Fruit fly (Drosophila melanogaster) whole organism: ENCODE measurements around the gene CG9356.

ENCODE experiments used
- CG8478 ChIP-seq: fragments of >200 bp; optimal IDR thresholded peaks from 2 replicates; lab custom pipeline; 2018; ENCODE audit warnings: inconsistent platforms
- Dll ChIP-seq: fragments of >200 bp; optimal IDR thresholded peaks from 2 replicates; lab custom pipeline; 2017
- EcR ChIP-seq, 2 experiments: fragments of >200 bp; optimal IDR thresholded peaks; 2 replicates each; lab custom pipeline; 2017; ENCODE audit warnings: missing biosample characterization in 2 of 2, missing genetic modification characterization in 2 of 2, missing genetic modification reagents in 2 of 2
- pan ChIP-seq: fragments of >200 bp; optimal IDR thresholded peaks from 2 replicates; lab custom pipeline; 2017
- psq ChIP-seq: fragments of >200 bp; optimal IDR thresholded peaks from 2 replicates; lab custom pipeline; 2017
- usp ChIP-seq: fragments of >200 bp; optimal IDR thresholded peaks from 2 replicates; lab custom pipeline; 2017; ENCODE audit warnings: missing biosample characterization, missing genetic modification characterization, mixed read lengths

The CG9356 gene

DNA sequence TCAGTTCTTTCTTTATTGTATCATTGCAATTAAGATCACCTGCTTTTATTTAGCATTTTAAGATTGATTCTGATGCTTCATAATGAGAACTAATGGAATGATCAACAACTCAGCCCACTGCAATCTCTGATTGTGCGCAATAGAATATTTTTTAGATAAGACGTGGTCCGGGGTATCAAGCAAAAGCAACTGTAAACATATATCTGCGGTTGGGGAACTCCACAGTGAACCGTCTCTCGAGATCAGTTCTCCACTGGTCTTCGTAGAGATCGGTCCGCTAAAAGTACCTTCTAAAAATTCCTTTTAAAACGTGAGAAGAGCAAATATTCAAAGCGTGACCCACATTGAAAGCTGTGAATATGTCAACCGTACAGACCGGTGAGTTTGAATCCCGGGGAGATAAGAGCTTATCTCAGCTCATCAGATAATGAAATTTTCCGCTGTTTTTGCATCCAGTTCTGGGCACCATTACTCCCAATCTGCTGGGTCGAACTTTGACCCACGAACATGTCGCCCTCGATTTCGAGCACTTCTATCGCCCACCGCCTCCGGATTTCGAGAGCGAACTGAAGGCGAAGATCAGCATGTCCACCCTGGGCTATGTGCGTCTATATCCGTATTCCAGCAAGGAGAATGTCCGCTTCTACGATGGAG lies 40.9 kb downstream of the CG9356 start, which contains the start of gene CG18473:
CG18473 (plus strand) TSS at position 240 of the 654 bp plus-strand sequence.
- TF ChIP-seq psq (lab: Kevin White, UChicago) (no peak), pan (lab: Kevin White, UChicago) (no peak), EcR (GFP tag; optimal IDR thresholded peaks at IDR 0.05; lab: Kevin White, UChicago) (no peak), usp (GFP tag; lab: Kevin White, UChicago) (no peak), CG8478 (no peak)

DNA sequence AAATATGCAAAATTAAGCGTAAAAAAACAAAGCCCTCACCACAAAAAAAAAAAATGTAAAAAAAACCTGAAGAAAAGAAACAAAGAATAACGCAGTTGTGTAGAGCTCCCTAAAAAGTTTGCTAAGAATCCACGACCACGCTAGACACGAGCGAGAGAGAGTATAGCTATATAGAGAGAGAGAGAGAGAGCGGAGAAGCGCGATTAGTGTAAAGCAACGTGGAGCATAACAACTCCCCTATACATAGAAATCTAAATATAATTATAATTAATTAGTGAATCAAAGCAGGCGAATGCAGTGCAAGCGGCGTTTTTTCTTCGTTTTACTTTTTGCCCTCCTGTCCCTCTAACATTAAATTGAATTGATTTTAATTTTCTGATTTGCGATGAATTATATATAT lies 44.7 kb downstream of the CG9356 start:
- TF ChIP-seq psq (lab: Kevin White, UChicago) (no peak), pan (lab: Kevin White, UChicago) (no peak), EcR (GFP tag; optimal IDR thresholded peaks at IDR 0.05; lab: Kevin White, UChicago) (no peak), Dll (lab: Kevin White, UChicago) (no peak)

DNA sequence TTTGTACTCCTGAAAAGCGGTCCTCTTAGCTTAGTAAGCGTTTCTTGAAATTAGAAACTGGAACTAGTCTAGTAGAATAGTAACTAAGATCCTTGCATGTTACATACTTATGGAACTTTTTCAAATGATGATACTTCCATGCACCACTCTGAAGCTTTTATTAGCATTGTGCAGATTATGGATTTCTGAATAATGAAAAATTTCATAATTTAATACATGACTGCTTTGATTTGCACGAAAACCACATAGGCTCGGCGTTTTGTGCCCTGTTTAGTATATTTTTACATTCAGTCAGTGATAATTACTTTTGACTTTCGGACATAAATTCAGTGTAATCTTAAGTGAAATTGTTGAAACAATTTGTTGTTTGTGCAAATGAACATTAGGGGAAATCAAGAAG lies 48.9 kb downstream of the CG9356 start, which contains the start of gene CG43675:
CG43675 (plus strand) TSS at position 301 of the 400 bp plus-strand sequence.
- TF ChIP-seq CG8478 (no peak), psq (lab: Kevin White, UChicago) (no peak), Dll (lab: Kevin White, UChicago) (no peak), pan (lab: Kevin White, UChicago) (no peak)

DNA sequence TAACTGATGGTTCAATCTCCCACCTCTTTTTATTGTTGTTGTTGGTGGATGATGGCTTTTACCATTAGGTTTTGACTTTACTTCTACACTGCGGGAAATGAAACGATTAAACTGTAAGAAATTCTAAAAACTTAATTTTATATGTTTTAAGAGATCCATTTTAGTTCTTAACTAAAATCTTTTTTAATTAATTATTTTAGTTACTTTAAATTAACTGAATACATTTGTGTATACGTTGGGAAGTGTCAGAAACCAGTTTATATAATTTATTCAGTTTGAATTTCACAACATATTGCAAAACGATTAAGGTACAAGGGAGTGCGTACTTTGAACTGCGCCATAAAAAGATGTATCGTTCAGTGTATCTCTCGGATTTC lies 50.8 kb downstream of the CG9356 start:
- no peak for TF ChIP-seq psq (lab: Kevin White, UChicago)
- no peak for TF ChIP-seq CG8478
- TF ChIP-seq Dll (lab: Kevin White, UChicago) = no peak
- no peak for TF ChIP-seq EcR (GFP tag; optimal IDR thresholded peaks at IDR 0.05; lab: Kevin White, UChicago)
- no peak for TF ChIP-seq pan (lab: Kevin White, UChicago)
- TF ChIP-seq usp (GFP tag; lab: Kevin White, UChicago) = no peak

DNA sequence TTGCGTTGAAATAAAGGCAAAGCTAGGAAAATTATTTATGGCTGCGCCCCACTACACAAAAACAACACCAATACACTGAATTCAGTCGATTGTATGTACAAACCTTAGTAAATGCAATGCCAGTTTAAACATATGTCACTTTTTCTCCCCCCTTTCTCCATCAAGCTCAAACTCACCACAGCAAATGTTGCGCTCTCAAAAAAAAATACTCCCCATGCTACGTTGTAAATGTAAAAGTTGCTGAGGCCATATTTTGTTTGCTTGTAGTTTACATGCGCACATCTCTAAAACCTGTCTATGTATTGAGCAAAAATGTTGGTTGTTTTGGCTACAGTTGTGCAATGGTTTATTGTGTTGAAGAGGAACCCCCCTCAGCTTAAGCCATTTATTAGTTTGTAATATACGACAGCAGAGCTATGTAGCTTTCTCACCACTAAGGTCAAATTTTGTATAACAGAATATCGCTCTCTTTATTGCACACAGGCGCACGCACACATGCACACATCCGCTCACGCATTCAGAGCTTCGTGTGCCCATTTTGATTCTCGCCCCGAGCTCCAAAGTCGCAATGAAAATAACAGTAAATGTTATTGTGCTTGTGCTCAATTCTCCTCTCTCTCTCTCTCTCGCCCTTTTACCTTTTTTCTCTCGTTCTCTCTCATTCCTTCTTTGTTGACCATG lies 51.3 kb downstream of the CG9356 start:
- TF ChIP-seq Dll (lab: Kevin White, UChicago) = no peak
- TF ChIP-seq usp (GFP tag; lab: Kevin White, UChicago) = no peak
- no peak for TF ChIP-seq EcR (GFP tag; optimal IDR thresholded peaks at IDR 0.05; lab: Kevin White, UChicago)
- no peak for TF ChIP-seq psq (lab: Kevin White, UChicago)
- TF ChIP-seq CG8478 = no peak
- no peak for TF ChIP-seq pan (lab: Kevin White, UChicago)
